Worm (Caenorhabditis elegans) whole organism, L3 larva: ENCODE results near the gene F18A1.7.

Source experiments
- ZK546.5 ChIP-seq: sonication (generic microtip); optimal IDR thresholded peaks from 2 replicates; lab custom pipeline; 2017; ENCODE audit warnings: missing biosample characterization, missing genetic modification characterization
- ama-1 ChIP-seq: fragments of 150-350 bp; optimal IDR thresholded peaks from 2 replicates; lab custom pipeline; 2018
- ceh-16 ChIP-seq: sonication (generic microtip); optimal IDR thresholded peaks from 2 replicates; lab custom pipeline; 2017; ENCODE audit warnings: missing biosample characterization, missing genetic modification characterization
- ceh-28 ChIP-seq: fragments of 150-350 bp; optimal IDR thresholded peaks from 2 replicates; lab custom pipeline; 2014; ENCODE audit warnings: missing biosample characterization, missing genetic modification reagents, missing genetic modification characterization
- ceh-82 ChIP-seq: fragments of 150-350 bp; optimal IDR thresholded peaks from 2 replicates; lab custom pipeline; 2014; ENCODE audit warnings: missing biosample characterization, missing genetic modification characterization
- ceh-9 ChIP-seq: sonication (generic microtip); optimal IDR thresholded peaks from 2 replicates; lab custom pipeline; 2018; ENCODE audit warnings: missing biosample characterization, missing genetic modification characterization
- daf-12 ChIP-seq: fragments of 150-350 bp; optimal IDR thresholded peaks from 2 replicates; lab custom pipeline; 2014; ENCODE audit warnings: missing biosample characterization, missing genetic modification reagents, missing genetic modification characterization
- egl-27 ChIP-seq: sonication (generic microtip); optimal IDR thresholded peaks from 4 replicates; lab custom pipeline; 2017; ENCODE audit warnings: missing biosample characterization, missing genetic modification reagents, missing genetic modification characterization
- egl-5 ChIP-seq: fragments of 150-350 bp; optimal IDR thresholded peaks from 2 replicates; lab custom pipeline; 2017; ENCODE audit warnings: missing biosample characterization, missing genetic modification reagents, missing genetic modification characterization, inconsistent platforms
- elt-1 ChIP-seq: fragments of 150-350 bp; optimal IDR thresholded peaks from 2 replicates; lab custom pipeline; 2014; ENCODE audit warnings: missing biosample characterization, missing genetic modification characterization
- elt-2 ChIP-seq: sonication (generic microtip); optimal IDR thresholded peaks from 2 replicates; lab custom pipeline; 2016; ENCODE audit warnings: missing genetic modification reagents, mild to moderate bottlenecking, missing genetic modification characterization, missing compliant biosample characterization
- elt-3 ChIP-seq, 3 experiments: fragments of 150-350 bp in 1 of 3; sonication (generic microtip) in 2 of 3; optimal IDR thresholded peaks; 2 replicates in 2 of 3; 4 replicates in 1 of 3; lab custom pipeline; 2014 to 2017; ENCODE audit warnings: missing biosample characterization in 3 of 3, missing genetic modification characterization in 3 of 3
- fkh-2 ChIP-seq: fragments of 150-350 bp; optimal IDR thresholded peaks from 2 replicates; lab custom pipeline; 2014; ENCODE audit warnings: missing biosample characterization, missing genetic modification reagents, missing genetic modification characterization
- fos-1 ChIP-seq: fragments of 150-350 bp; optimal IDR thresholded peaks from 2 replicates; lab custom pipeline; 2014; ENCODE audit warnings: missing biosample characterization, missing genetic modification characterization
- hmg-11 ChIP-seq: sonication (generic microtip); optimal IDR thresholded peaks from 2 replicates; lab custom pipeline; 2016; ENCODE audit warnings: missing genetic modification characterization, missing compliant biosample characterization
- jun-1 ChIP-seq: fragments of 150-350 bp; optimal IDR thresholded peaks from 2 replicates; lab custom pipeline; 2014; ENCODE audit warnings: missing biosample characterization, missing genetic modification reagents, missing genetic modification characterization
- lin-15B ChIP-seq: fragments of 150-350 bp; optimal IDR thresholded peaks from 2 replicates; lab custom pipeline; 2014; ENCODE audit warnings: missing biosample characterization, missing genetic modification characterization
- lin-39 ChIP-seq: fragments of 150-350 bp; optimal IDR thresholded peaks from 2 replicates; lab custom pipeline; 2018; ENCODE audit warnings: missing biosample characterization, missing genetic modification reagents, missing genetic modification characterization
- lsy-12 ChIP-seq: sonication (generic microtip); optimal IDR thresholded peaks from 2 replicates; lab custom pipeline; 2016; ENCODE audit warnings: mild to moderate bottlenecking, missing genetic modification characterization, missing compliant biosample characterization
- mdl-1 ChIP-seq: fragments of 150-350 bp; optimal IDR thresholded peaks from 2 replicates; lab custom pipeline; 2014; ENCODE audit warnings: missing biosample characterization, missing genetic modification characterization
- mml-1 ChIP-seq: fragments of 150-350 bp; sonication (generic microtip); optimal IDR thresholded peaks from 3 replicates; lab custom pipeline; 2014; ENCODE audit warnings: missing biosample characterization, missing genetic modification characterization
- nfya-1 ChIP-seq: sonication (generic microtip); optimal IDR thresholded peaks from 2 replicates; lab custom pipeline; 2017; ENCODE audit warnings: missing genetic modification characterization, mild to moderate bottlenecking, missing compliant biosample characterization, antibody characterized with exemption, moderate library complexity; ENCODE audit not compliant: insufficient read depth
- nhr-12 ChIP-seq: fragments of 150-350 bp; optimal IDR thresholded peaks from 2 replicates; lab custom pipeline; 2014; ENCODE audit warnings: missing biosample characterization, missing genetic modification characterization
- nhr-23 ChIP-seq: fragments of 150-350 bp; optimal IDR thresholded peaks from 2 replicates; lab custom pipeline; 2014; ENCODE audit warnings: missing biosample characterization, missing genetic modification reagents, missing genetic modification characterization
- nhr-237 ChIP-seq: fragments of 150-350 bp; optimal IDR thresholded peaks from 2 replicates; lab custom pipeline; 2014; ENCODE audit warnings: missing biosample characterization, missing genetic modification characterization
- nhr-25 ChIP-seq: sonication (generic microtip); optimal IDR thresholded peaks from 2 replicates; lab custom pipeline; 2017; ENCODE audit warnings: missing biosample characterization, missing genetic modification characterization
- nhr-43 ChIP-seq: sonication (generic microtip); optimal IDR thresholded peaks from 2 replicates; lab custom pipeline; 2016; ENCODE audit warnings: mild to moderate bottlenecking, missing genetic modification characterization, missing compliant biosample characterization; ENCODE audit not compliant: poor library complexity, severe bottlenecking
- pha-4 ChIP-seq: fragments of 150-350 bp; optimal IDR thresholded peaks from 2 replicates; lab custom pipeline; 2014; ENCODE audit warnings: missing biosample characterization, missing genetic modification reagents, missing genetic modification characterization
- pqm-1 ChIP-seq: fragments of 150-350 bp; optimal IDR thresholded peaks from 2 replicates; lab custom pipeline; 2017; ENCODE audit warnings: missing biosample characterization, missing genetic modification characterization, inconsistent platforms
- skn-1 ChIP-seq: fragments of 150-350 bp; optimal IDR thresholded peaks from 2 replicates; lab custom pipeline; 2014; ENCODE audit warnings: missing biosample characterization, missing genetic modification characterization
- snpc-4 ChIP-seq: fragments of 150-350 bp; optimal IDR thresholded peaks from 2 replicates; lab custom pipeline; 2014; ENCODE audit warnings: missing biosample characterization, missing genetic modification characterization
- tbx-2 ChIP-seq: sonication (generic microtip); optimal IDR thresholded peaks from 2 replicates; lab custom pipeline; 2016; ENCODE audit warnings: mild to moderate bottlenecking, missing genetic modification characterization, missing compliant biosample characterization
- unc-39 ChIP-seq: sonication (generic microtip); optimal IDR thresholded peaks from 4 replicates; lab custom pipeline; 2017; ENCODE audit warnings: missing biosample characterization, missing genetic modification characterization
- unc-62 ChIP-seq: fragments of 150-350 bp; sonication (generic microtip); optimal IDR thresholded peaks from 4 replicates; lab custom pipeline; 2014; ENCODE audit warnings: missing biosample characterization, missing genetic modification reagents, missing genetic modification characterization
- ztf-4 ChIP-seq: fragments of 150-350 bp; optimal IDR thresholded peaks from 2 replicates; lab custom pipeline; 2014; ENCODE audit warnings: missing biosample characterization, missing genetic modification characterization

F18A1.7 gene

DNA sequence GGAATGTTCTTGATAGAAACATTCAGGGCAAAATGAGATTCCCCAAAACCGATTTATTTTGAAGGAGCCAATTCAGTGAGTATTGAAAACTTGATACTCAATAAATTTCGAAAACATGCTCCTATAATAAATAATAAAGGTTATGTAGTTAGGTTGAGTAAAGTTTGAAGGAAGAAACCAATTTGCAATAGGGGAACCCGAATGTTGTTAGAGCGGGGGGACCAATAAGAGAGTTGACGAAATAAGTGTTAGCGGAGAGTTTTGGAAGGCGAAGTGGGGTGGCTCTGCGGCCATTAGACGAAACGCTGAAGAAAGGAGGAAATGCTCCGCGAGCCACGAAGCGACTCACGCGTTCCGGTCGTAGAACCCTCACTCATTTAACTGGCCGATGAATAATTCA is 38.6 kb downstream of the F18A1.7 start:
- TF ChIP-seq tbx-2 (tag; lab: Kevin White, UChicago): no peak
- peak; percentile 33 for TF ChIP-seq nfya-1 (tag; lab: Kevin White, UChicago)

DNA sequence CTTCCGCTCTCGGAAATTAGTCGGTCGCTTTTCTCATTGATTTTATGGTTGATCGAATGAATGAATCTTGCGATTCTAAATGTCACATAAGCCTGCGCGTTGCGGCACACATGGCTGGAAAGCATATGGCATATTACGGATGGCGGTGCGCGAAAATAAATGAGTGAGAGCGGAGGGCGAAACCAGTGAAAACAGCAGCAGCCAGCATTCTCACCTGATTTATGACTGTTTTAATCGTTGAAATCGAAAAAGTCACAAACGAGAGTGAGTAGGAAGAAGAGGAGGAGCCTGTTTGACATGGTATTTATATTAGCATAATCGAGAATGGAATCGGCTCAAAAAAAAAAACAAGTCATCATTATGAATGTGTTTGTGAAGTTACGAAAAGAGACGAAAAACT is 39.3 kb downstream of the F18A1.7 start:
- TF ChIP-seq unc-39 (tag; lab: Kevin White, UChicago): no peak
- TF ChIP-seq, all 47 proteins: peak for 0

DNA sequence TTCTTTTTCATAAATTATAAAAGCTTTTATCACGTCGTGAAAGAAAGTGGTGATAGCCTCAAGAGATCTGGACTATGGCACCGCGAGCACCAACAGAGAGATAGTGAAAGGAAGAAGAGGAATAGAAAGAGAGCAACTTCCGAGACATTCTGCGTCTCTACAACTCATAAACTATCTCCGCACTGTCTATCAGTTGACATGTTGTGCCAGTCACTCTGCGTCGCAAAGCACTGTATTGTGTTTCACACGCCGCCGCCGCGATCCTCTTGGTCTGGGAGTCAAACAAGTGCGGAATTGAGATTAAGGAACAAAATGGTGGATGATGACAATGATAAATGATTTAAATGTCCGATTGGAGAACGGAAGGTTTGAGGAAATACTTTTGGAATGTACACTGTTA is 40.1 kb downstream of the F18A1.7 start:
- TF ChIP-seq snpc-4 (tag; lab: Kevin White, UChicago) (no peak), jun-1 (peak; percentile 43), daf-12 (tag; lab: Kevin White, UChicago) (no peak), elt-2 (tag; lab: Kevin White, UChicago) (peak; percentile 76), lin-15B (tag; lab: Kevin White, UChicago) (no peak), ceh-28 (tag; lab: Kevin White, UChicago) (no peak), mdl-1 (no peak), ceh-9 (no peak), unc-62 (GFP tag; lab: Kevin White, UChicago) (no peak), lin-39 (no peak), egl-27 (tag; lab: Kevin White, UChicago) (no peak), elt-1 (tag; lab: Kevin White, UChicago) (no peak), ztf-4 (tag; lab: Kevin White, UChicago) (no peak), nhr-25 (no peak), nhr-23 (tag; lab: Kevin White, UChicago) (no peak), ama-1 (no peak), skn-1 (tag; lab: Kevin White, UChicago) (no peak), nhr-12 (tag; lab: Kevin White, UChicago) (no peak), ceh-16 (tag; lab: Kevin White, UChicago) (no peak), nhr-237 (tag; lab: Kevin White, UChicago) (no peak), pqm-1 (peak; percentile 38), fkh-2 (no peak), fos-1 (tag; lab: Kevin White, UChicago) (no peak), tbx-2 (tag; lab: Kevin White, UChicago) (no peak), elt-3 (tag; optimal IDR thresholded peaks at IDR 0.05; lab: Kevin White, UChicago) (no peak), nfya-1 (tag; lab: Kevin White, UChicago) (peak; percentile 7), pha-4 (peak; percentile 70), egl-5 (tag; lab: Kevin White, UChicago) (no peak), nhr-43 (tag; lab: Kevin White, UChicago) (no peak)

DNA sequence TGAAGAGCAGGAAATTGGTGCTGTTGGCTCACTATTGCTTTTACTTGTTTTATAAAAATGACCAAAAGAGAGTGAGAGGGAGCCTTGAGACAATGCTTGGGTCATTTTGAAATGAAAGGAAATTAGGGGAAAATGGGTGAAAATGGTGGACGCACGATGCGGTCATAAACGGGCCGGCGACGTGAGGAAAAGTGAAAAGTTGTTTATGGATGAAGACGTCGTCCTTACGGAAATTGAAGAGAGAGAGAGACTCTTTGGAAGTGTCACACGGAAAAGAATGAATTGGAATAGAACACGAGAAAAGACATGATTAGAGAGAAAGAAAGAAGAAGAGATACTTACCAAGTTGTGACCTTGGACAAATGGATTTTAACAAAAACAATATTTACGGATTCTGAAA is 42.0 kb downstream of the F18A1.7 start:
- TF ChIP-seq jun-1 (no peak), lin-39 (no peak), ztf-4 (tag; lab: Kevin White, UChicago) (no peak), nhr-23 (tag; lab: Kevin White, UChicago) (peak; percentile 36), lsy-12 (no peak)

DNA sequence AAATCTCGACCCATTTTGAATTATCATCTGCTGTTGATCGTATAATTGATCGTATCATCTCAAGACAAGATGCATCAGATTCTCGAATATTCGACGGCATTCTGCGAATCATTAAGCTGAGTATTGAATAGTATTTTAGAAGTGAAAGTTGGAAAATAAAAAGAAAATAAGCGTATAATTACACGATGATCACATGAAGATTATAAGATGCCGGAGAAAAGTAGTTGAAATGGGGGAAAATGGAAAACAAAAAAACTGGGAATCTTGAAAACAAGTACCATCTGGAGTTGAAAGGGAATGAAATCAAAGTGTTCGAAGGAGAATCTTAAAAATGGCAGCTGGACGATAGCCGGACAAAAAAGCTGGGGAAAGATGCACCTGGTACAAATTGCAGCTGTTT is 43.1 kb downstream of the F18A1.7 start, which contains the start of gene R07G3.8:
TSS of gene R07G3.8 (minus strand) at position 101 of the 400 bp plus-strand sequence.
- no peak for TF ChIP-seq hmg-11 (tag; lab: Kevin White, UChicago)
- no peak for TF ChIP-seq unc-39 (tag; lab: Kevin White, UChicago)
- no peak for TF ChIP-seq nfya-1 (tag; lab: Kevin White, UChicago)
- no peak for TF ChIP-seq ceh-82
- TF ChIP-seq ZK546.5 (tag; lab: Kevin White, UChicago): no peak
- no peak for TF ChIP-seq mml-1 (tag; lab: Kevin White, UChicago)
- no peak for TF ChIP-seq nhr-23 (tag; lab: Kevin White, UChicago)
- no peak for TF ChIP-seq mdl-1
- TF ChIP-seq ztf-4 (tag; lab: Kevin White, UChicago): no peak
- TF ChIP-seq unc-62 (GFP tag; lab: Kevin White, UChicago): no peak
- TF ChIP-seq egl-27 (tag; lab: Kevin White, UChicago): no peak
- no peak for TF ChIP-seq pqm-1
- TF ChIP-seq tbx-2 (tag; lab: Kevin White, UChicago): no peak
- TF ChIP-seq snpc-4 (tag; lab: Kevin White, UChicago): no peak
- TF ChIP-seq skn-1 (tag; lab: Kevin White, UChicago): no peak
- TF ChIP-seq, all 47 proteins: peak for 0
